Fruit fly (Drosophila melanogaster): ENCODE data around the gene CG31637.

CG31637 gene

DNA sequence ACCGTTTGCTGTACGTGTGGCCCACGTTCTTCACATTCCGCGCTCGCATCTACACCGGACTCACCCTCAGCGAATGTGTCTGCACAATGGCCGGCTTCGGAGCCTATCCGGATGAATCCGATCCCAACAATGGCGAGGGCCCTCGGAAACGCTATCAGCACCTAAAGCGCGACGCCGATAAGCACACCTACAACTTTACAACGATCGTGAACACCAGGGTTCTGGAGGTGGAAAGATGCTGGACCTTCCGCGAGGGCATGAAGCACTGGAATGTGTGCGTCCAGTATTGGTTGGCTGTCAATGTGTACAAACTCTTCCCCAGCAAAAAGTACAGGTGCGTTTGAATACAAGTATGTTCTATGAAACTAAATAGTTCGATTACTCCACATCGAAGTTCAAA, 40.9 kb upstream of the CG31637 start:
- TF ChIP-seq usp (GFP tag; optimal IDR thresholded peaks at IDR 0.05) (no peak), Rel (GFP tag; optimal IDR thresholded peaks at IDR 0.05) (no peak), Rel (tag; optimal IDR thresholded peaks at IDR 0.05) (peak; percentile 5), fru (GFP tag; optimal IDR thresholded peaks at IDR 0.05) (no peak), Hr83 (GFP tag; optimal IDR thresholded peaks at IDR 0.05; ENCODE audit: poor library complexity, severe bottlenecking) (no peak), N (GFP tag; optimal IDR thresholded peaks at IDR 0.05) (no peak)

DNA sequence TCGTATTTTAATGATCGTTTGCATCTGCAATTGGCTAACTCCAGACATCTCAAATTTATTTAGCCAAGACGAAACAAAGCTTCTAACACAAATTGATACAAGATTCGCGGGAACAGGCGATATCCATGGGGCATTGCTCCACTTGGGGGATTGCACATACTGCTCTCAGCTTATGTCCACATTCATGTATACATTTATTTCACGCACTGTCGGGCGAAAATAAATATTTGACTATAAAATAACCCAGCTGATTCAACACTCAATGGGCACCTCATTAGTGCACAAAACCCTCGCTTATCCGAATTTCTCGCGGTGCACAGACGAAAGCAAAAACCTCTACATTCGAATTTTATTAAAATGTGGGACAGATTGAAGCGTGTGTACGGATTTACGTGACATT, 37.0 kb upstream of the CG31637 start:
- no peak for TF ChIP-seq Jra (GFP tag; optimal IDR thresholded peaks at IDR 0.05)
- no peak for TF ChIP-seq sv (GFP tag; optimal IDR thresholded peaks at IDR 0.05)
- peak; percentile 69 for TF ChIP-seq OdsH (GFP tag; optimal IDR thresholded peaks at IDR 0.05)
- no peak for TF ChIP-seq tai (GFP tag; optimal IDR thresholded peaks at IDR 0.05)
- TF ChIP-seq woc (GFP tag; optimal IDR thresholded peaks at IDR 0.05) = peak; percentile 17
- no peak for TF ChIP-seq Dfd (GFP tag; optimal IDR thresholded peaks at IDR 0.05)
- peak; percentile 62 for TF ChIP-seq Sp1 (GFP tag; optimal IDR thresholded peaks at IDR 0.05)
- TF ChIP-seq Rel (GFP tag; optimal IDR thresholded peaks at IDR 0.05) = no peak
- peak; percentile 22 for TF ChIP-seq Rel (tag; optimal IDR thresholded peaks at IDR 0.05)
- TF ChIP-seq Hr78 (GFP tag; optimal IDR thresholded peaks at IDR 0.05) = no peak
- TF ChIP-seq CG32264 (GFP tag; optimal IDR thresholded peaks at IDR 0.05) = peak; percentile 52
- TF ChIP-seq fru (GFP tag; optimal IDR thresholded peaks at IDR 0.05) = peak; percentile 65
- no peak for TF ChIP-seq Dif (GFP tag; optimal IDR thresholded peaks at IDR 0.05; ENCODE audit: partially characterized antibody)
- peak; percentile 97 for TF ChIP-seq Hr83 (GFP tag; optimal IDR thresholded peaks at IDR 0.05; ENCODE audit: poor library complexity, severe bottlenecking)
- TF ChIP-seq dmrt93B (GFP tag; optimal IDR thresholded peaks at IDR 0.05) = peak; percentile 12
- peak; percentile 20 for TF ChIP-seq psq (GFP tag; optimal IDR thresholded peaks at IDR 0.05)
- TF ChIP-seq foxo (GFP tag; optimal IDR thresholded peaks at IDR 0.05) = peak in 1 of 2 experiments; percentile 67
- peak; percentile 61 for TF ChIP-seq Hnf4 (GFP tag; optimal IDR thresholded peaks at IDR 0.05)
- peak; percentile 71 for TF ChIP-seq br (GFP tag; optimal IDR thresholded peaks at IDR 0.05)
- peak; percentile 17 for TF ChIP-seq CG9705 (GFP tag; optimal IDR thresholded peaks at IDR 0.05)
- TF ChIP-seq usp (GFP tag; optimal IDR thresholded peaks at IDR 0.05) = no peak
- TF ChIP-seq rgr (GFP tag; optimal IDR thresholded peaks at IDR 0.05) = peak; percentile 87
- TF ChIP-seq h (GFP tag; optimal IDR thresholded peaks at IDR 0.05) = peak; percentile 88
- TF ChIP-seq dsf (GFP tag; optimal IDR thresholded peaks at IDR 0.05; ENCODE audit: borderline replicate concordance) = no peak
- TF ChIP-seq HLH106 (tag; optimal IDR thresholded peaks at IDR 0.05) = peak; percentile 42

DNA sequence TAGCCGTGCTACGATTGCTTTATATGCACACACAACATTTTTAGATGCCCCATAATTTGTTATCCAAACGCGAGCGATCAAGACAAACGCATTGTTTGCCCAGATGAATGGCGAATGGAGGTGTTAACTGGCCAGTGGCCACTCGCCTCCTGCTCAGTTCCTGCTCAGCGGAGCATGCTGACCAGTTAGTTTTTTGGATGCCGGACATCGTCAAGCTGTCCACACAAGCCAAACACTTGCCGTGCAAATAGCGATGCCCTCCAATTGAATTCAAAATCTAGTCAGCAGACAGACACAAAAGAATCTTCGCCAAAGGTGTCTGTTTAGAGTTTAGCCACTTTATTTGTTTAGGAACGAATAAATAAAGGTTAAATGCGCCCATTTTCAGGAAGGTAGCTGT, 36.2 kb upstream of the CG31637 start:
- TF ChIP-seq psq (GFP tag; optimal IDR thresholded peaks at IDR 0.05) (no peak), Dif (GFP tag; optimal IDR thresholded peaks at IDR 0.05; ENCODE audit: partially characterized antibody) (no peak), CrebA (GFP tag; optimal IDR thresholded peaks at IDR 0.05; ENCODE audit: borderline replicate concordance) (no peak), Hnf4 (GFP tag; optimal IDR thresholded peaks at IDR 0.05) (no peak), Vsx2 (GFP tag; optimal IDR thresholded peaks at IDR 0.05; ENCODE audit: partially characterized antibody) (no peak), HLH106 (tag; optimal IDR thresholded peaks at IDR 0.05) (no peak), Sp1 (GFP tag; optimal IDR thresholded peaks at IDR 0.05) (no peak), Mio (GFP tag; optimal IDR thresholded peaks at IDR 0.05) (no peak), dl (GFP tag; optimal IDR thresholded peaks at IDR 0.05; ENCODE audit: insufficient read depth in 1 of 2, partially characterized antibody in 2 of 2) (no peak), N (GFP tag; optimal IDR thresholded peaks at IDR 0.05) (no peak)

DNA sequence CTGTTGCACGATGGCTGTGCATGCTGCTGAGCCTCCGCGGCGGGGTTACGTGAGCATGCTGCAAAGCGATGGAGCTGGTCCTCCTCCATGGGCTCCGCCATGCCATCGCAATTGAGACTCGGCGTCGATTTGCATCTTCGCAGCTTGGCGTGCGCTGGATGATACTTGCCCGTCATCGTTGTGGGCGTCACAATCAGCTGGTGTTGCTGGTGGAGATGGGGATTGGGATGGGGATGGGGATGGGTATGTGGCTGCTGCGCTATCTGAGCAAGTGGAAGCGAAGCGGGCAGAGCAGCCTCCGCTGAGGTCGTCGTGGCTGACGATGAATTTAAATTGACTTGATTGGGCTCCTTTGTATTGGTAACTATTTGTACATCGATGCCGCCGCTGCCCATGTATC, 35.1 kb upstream of the CG31637 start:
- TF ChIP-seq CrebA (GFP tag; optimal IDR thresholded peaks at IDR 0.05; ENCODE audit: borderline replicate concordance) (no peak), psq (GFP tag; optimal IDR thresholded peaks at IDR 0.05) (no peak), Hnf4 (GFP tag; optimal IDR thresholded peaks at IDR 0.05) (no peak), woc (GFP tag; optimal IDR thresholded peaks at IDR 0.05) (no peak), GATAd (GFP tag; optimal IDR thresholded peaks at IDR 0.05) (no peak), N (GFP tag; optimal IDR thresholded peaks at IDR 0.05) (no peak)

DNA sequence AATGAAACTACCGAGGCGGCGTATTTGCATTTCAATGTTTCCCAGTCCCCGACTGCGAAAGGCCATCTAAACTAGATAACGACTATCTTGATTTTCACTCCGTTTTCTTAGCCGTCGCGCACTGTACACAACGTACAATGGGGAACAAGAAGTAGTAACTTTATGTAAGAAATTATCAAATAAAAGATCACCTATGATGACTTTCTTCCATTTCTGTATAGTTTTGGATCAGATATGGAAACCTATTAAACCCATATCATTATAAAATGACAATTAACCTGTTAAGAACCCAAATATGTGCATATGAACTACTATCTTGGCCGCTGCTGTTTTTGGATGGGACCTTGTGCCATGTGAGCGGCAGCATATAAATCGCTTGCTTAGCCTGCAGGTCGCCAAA, 34.2 kb upstream of the CG31637 start:
- TF ChIP-seq foxo (GFP tag; optimal IDR thresholded peaks at IDR 0.05) = peak in 1 of 2 experiments; percentile 0
- TF ChIP-seq sage (GFP tag; optimal IDR thresholded peaks at IDR 0.05) = no peak
- no peak for TF ChIP-seq CG9705 (GFP tag; optimal IDR thresholded peaks at IDR 0.05)
- TF ChIP-seq GATAd (GFP tag; optimal IDR thresholded peaks at IDR 0.05) = no peak
